Worm (Caenorhabditis elegans): Measurements from ENCODE around the gene nas-24.

- TF ChIP-seq ztf-11 (tag; optimal IDR thresholded peaks at IDR 0.05), result no peak
- no peak for TF ChIP-seq egl-43 (GFP tag; IDR thresholded peaks at IDR 0.05)
- TF ChIP-seq nhr-237 (tag; optimal IDR thresholded peaks at IDR 0.05), result no peak
- no peak for TF ChIP-seq aly-2 (tag; optimal IDR thresholded peaks at IDR 0.05)
- no peak for TF ChIP-seq ZK546.5 (tag; optimal IDR thresholded peaks at IDR 0.05)
- TF ChIP-seq daf-12 (tag; optimal IDR thresholded peaks at IDR 0.05), result no peak
- no peak for TF ChIP-seq lin-38 (GFP tag; IDR thresholded peaks at IDR 0.05)
- TF ChIP-seq unc-62 (GFP tag; optimal IDR thresholded peaks at IDR 0.05 in 1 of 2), result no peak
- no peak for TF ChIP-seq unc-62 (tag; optimal IDR thresholded peaks at IDR 0.05)
- TF ChIP-seq tag-97 (GFP tag; IDR thresholded peaks at IDR 0.05), result no peak
- TF ChIP-seq pqm-1 (tag; optimal IDR thresholded peaks at IDR 0.05), result no peak
- TF ChIP-seq ama-1 (optimal IDR thresholded peaks at IDR 0.05), result no peak
These were observed 20.9 kb downstream of the nas-24 start for ce11 chrV:13790117-13790516.

All from whole organism, L4 larva.